Fruit fly (Drosophila melanogaster) whole organism, pupa: ENCODE measurements around the gene CG33489.

Source experiments
- CG10348 ChIP-seq: fragments of 200-800 bp; sonication (Bioruptor generic); IDR thresholded peaks from 2 replicates; pipeline ENCODE4 v1.3.6; 2022; ENCODE audit warnings: missing biosample characterization, missing genetic modification characterization
- CG12605 ChIP-seq: fragments of 200-800 bp; sonication (Bioruptor generic); IDR thresholded peaks from 2 replicates; pipeline ENCODE4 v1.3.6; 2022; ENCODE audit warnings: missing biosample characterization, missing genetic modification characterization
- CG13204 ChIP-seq: fragments of 200-800 bp; sonication (Bioruptor generic); optimal IDR thresholded peaks from 2 replicates; lab custom pipeline; 2018; ENCODE audit warnings: missing biosample characterization, mild to moderate bottlenecking, missing genetic modification characterization, moderate library complexity
- CG14655 ChIP-seq: fragments of 200-800 bp; sonication (Bioruptor generic); optimal IDR thresholded peaks from 3 replicates; lab custom pipeline; 2017; ENCODE audit warnings: mild to moderate bottlenecking, missing biosample characterization, missing genetic modification reagents, missing genetic modification characterization
- CG15710 ChIP-seq: fragments of 200-800 bp; sonication (Bioruptor generic); optimal IDR thresholded peaks from 2 replicates; lab custom pipeline; 2018; ENCODE audit warnings: missing biosample characterization, mild to moderate bottlenecking, missing genetic modification characterization, moderate library complexity
- CG32121 ChIP-seq: fragments of 200-800 bp; sonication (Bioruptor generic); IDR thresholded peaks from 2 replicates; pipeline ENCODE4 v1.3.6; 2022; ENCODE audit warnings: missing biosample characterization, missing genetic modification characterization
- CG8159 ChIP-seq: fragments of 200-800 bp; sonication (Bioruptor generic); optimal IDR thresholded peaks from 3 replicates; lab custom pipeline; 2018; ENCODE audit warnings: missing biosample characterization, mild to moderate bottlenecking, missing genetic modification characterization, moderate library complexity
- CG8301 ChIP-seq: fragments of 200-800 bp; sonication (Bioruptor generic); optimal IDR thresholded peaks from 2 replicates; lab custom pipeline; 2018; ENCODE audit warnings: missing biosample characterization, mild to moderate bottlenecking, missing genetic modification characterization
- CG9948 ChIP-seq: fragments of 200-800 bp; sonication (Bioruptor generic); optimal IDR thresholded peaks from 2 replicates; lab custom pipeline; 2018; ENCODE audit warnings: missing biosample characterization, mild to moderate bottlenecking, missing genetic modification characterization, moderate library complexity
- D1 ChIP-seq: fragments of 200-800 bp; sonication (Bioruptor generic); optimal IDR thresholded peaks from 2 replicates; lab custom pipeline; 2018; ENCODE audit warnings: missing biosample characterization, mild to moderate bottlenecking, missing genetic modification characterization, moderate library complexity
- EcR ChIP-seq: fragments of 200-800 bp; sonication (Bioruptor generic); optimal IDR thresholded peaks from 3 replicates; lab custom pipeline; 2019; ENCODE audit warnings: missing biosample characterization, missing genetic modification characterization, mild to moderate bottlenecking, moderate library complexity, missing genetic modification reagents
- Pif1A ChIP-seq: fragments of 200-800 bp; sonication (Bioruptor generic); optimal IDR thresholded peaks from 3 replicates; lab custom pipeline; 2016; ENCODE audit warnings: missing biosample characterization, missing genetic modification characterization
- gl ChIP-seq: fragments of 200-800 bp; sonication (Bioruptor generic); optimal IDR thresholded peaks from 2 replicates; lab custom pipeline; 2018; ENCODE audit warnings: missing biosample characterization, mild to moderate bottlenecking, missing genetic modification characterization

DNA sequence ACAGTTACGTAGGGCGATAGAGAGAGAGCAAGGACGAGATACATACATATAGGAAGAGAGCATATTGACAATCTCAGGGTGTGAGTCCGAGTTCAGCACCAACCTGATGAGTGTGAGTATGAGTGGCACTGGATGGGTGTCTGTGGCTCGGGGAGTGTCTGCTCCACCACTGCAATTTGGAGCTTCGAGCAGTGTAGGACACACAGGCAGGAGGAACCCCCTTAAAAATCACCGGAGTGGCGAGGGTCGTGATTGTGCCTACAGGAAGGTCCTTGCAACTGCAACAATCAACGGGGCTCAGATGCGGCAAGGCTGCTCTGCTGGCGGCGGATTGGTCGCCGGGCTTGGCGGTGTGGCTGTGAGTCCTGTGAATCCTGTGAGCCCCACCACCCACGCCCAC is 15.0 kb upstream of the CG33489 start:
- TF ChIP-seq CG8301 (no peak), CG32121 (GFP tag; lab: Robert Waterston, UW) (no peak), EcR (GFP tag; lab: Kevin White, UChicago) (no peak), CG8159 (tag; lab: Kevin White, UChicago) (no peak), Pif1A (GFP tag; lab: Kevin White, UChicago) (no peak), gl (no peak), D1 (tag; lab: Kevin White, UChicago) (no peak), CG14655 (GFP tag; lab: Kevin White, UChicago) (no peak), CG9948 (tag; lab: Kevin White, UChicago) (no peak), CG15710 (tag; lab: Kevin White, UChicago) (no peak), CG10348 (GFP tag; lab: Robert Waterston, UW) (no peak), CG13204 (peak; percentile 52), CG12605 (GFP tag; lab: Robert Waterston, UW) (no peak)
